Worm (Caenorhabditis elegans) whole organism, L3 larva: ENCODE measurements around the gene ppk-2.
A peak's percentile ranks its signal among the peaks of the same experiment; 100 is the strongest.
"Not testable (repeated sequence)": the region's sequence is repeated elsewhere in the genome, so short reads cannot be mapped to it uniquely, and the experiment has no call there.

Experiments
- R02D3.7 ChIP-seq: fragments of 150-350 bp; optimal IDR thresholded peaks from 2 replicates; lab custom pipeline; 2014; ENCODE audit warnings: missing biosample characterization, missing genetic modification characterization
- ZK546.5 ChIP-seq: sonication (generic microtip); optimal IDR thresholded peaks from 2 replicates; lab custom pipeline; 2017; ENCODE audit warnings: missing biosample characterization, missing genetic modification characterization
- aly-2 ChIP-seq: fragments of 150-350 bp; optimal IDR thresholded peaks from 2 replicates; lab custom pipeline; 2014; ENCODE audit warnings: missing biosample characterization, missing genetic modification characterization
- ceh-28 ChIP-seq: fragments of 150-350 bp; optimal IDR thresholded peaks from 2 replicates; lab custom pipeline; 2014; ENCODE audit warnings: missing biosample characterization, missing genetic modification reagents, missing genetic modification characterization
- ceh-82 ChIP-seq: fragments of 150-350 bp; optimal IDR thresholded peaks from 2 replicates; lab custom pipeline; 2014; ENCODE audit warnings: missing biosample characterization, missing genetic modification characterization
- ceh-9 ChIP-seq: sonication (generic microtip); optimal IDR thresholded peaks from 2 replicates; lab custom pipeline; 2018; ENCODE audit warnings: missing biosample characterization, missing genetic modification characterization
- daf-12 ChIP-seq: fragments of 150-350 bp; optimal IDR thresholded peaks from 2 replicates; lab custom pipeline; 2014; ENCODE audit warnings: missing biosample characterization, missing genetic modification reagents, missing genetic modification characterization
- egl-27 ChIP-seq: sonication (generic microtip); optimal IDR thresholded peaks from 4 replicates; lab custom pipeline; 2017; ENCODE audit warnings: missing biosample characterization, missing genetic modification reagents, missing genetic modification characterization
- egl-5 ChIP-seq: fragments of 150-350 bp; optimal IDR thresholded peaks from 2 replicates; lab custom pipeline; 2017; ENCODE audit warnings: missing biosample characterization, missing genetic modification reagents, missing genetic modification characterization, inconsistent platforms
- elt-1 ChIP-seq: fragments of 150-350 bp; optimal IDR thresholded peaks from 2 replicates; lab custom pipeline; 2014; ENCODE audit warnings: missing biosample characterization, missing genetic modification characterization
- elt-2 ChIP-seq: sonication (generic microtip); optimal IDR thresholded peaks from 2 replicates; lab custom pipeline; 2016; ENCODE audit warnings: missing genetic modification reagents, mild to moderate bottlenecking, missing genetic modification characterization, missing compliant biosample characterization
- elt-3 ChIP-seq, 3 experiments: fragments of 150-350 bp in 1 of 3; sonication (generic microtip) in 2 of 3; optimal IDR thresholded peaks; 2 replicates in 2 of 3; 4 replicates in 1 of 3; lab custom pipeline; 2014 to 2017; ENCODE audit warnings: missing biosample characterization in 3 of 3, missing genetic modification characterization in 3 of 3
- eor-1 ChIP-seq, 2 experiments: fragments of 150-350 bp; optimal IDR thresholded peaks; 2 replicates each; lab custom pipeline; 2014 to 2018; ENCODE audit warnings: missing biosample characterization in 2 of 2, missing genetic modification characterization in 2 of 2
- fkh-10 ChIP-seq: sonication (generic microtip); optimal IDR thresholded peaks from 2 replicates; lab custom pipeline; 2017; ENCODE audit warnings: missing biosample characterization, missing genetic modification reagents, missing genetic modification characterization
- hmg-11 ChIP-seq: sonication (generic microtip); optimal IDR thresholded peaks from 2 replicates; lab custom pipeline; 2016; ENCODE audit warnings: missing genetic modification characterization, missing compliant biosample characterization
- jun-1 ChIP-seq: fragments of 150-350 bp; optimal IDR thresholded peaks from 2 replicates; lab custom pipeline; 2014; ENCODE audit warnings: missing biosample characterization, missing genetic modification reagents, missing genetic modification characterization
- lin-39 ChIP-seq: fragments of 150-350 bp; optimal IDR thresholded peaks from 2 replicates; lab custom pipeline; 2018; ENCODE audit warnings: missing biosample characterization, missing genetic modification reagents, missing genetic modification characterization
- nfya-1 ChIP-seq: sonication (generic microtip); optimal IDR thresholded peaks from 2 replicates; lab custom pipeline; 2017; ENCODE audit warnings: missing genetic modification characterization, mild to moderate bottlenecking, missing compliant biosample characterization, antibody characterized with exemption, moderate library complexity; ENCODE audit not compliant: insufficient read depth
- nhr-11 ChIP-seq: fragments of 150-350 bp; optimal IDR thresholded peaks from 2 replicates; lab custom pipeline; 2014; ENCODE audit warnings: missing biosample characterization, missing genetic modification characterization
- nhr-12 ChIP-seq: fragments of 150-350 bp; optimal IDR thresholded peaks from 2 replicates; lab custom pipeline; 2014; ENCODE audit warnings: missing biosample characterization, missing genetic modification characterization
- nhr-23 ChIP-seq: fragments of 150-350 bp; optimal IDR thresholded peaks from 2 replicates; lab custom pipeline; 2014; ENCODE audit warnings: missing biosample characterization, missing genetic modification reagents, missing genetic modification characterization
- nhr-25 ChIP-seq: sonication (generic microtip); optimal IDR thresholded peaks from 2 replicates; lab custom pipeline; 2017; ENCODE audit warnings: missing biosample characterization, missing genetic modification characterization
- nhr-28 ChIP-seq: fragments of 150-350 bp; optimal IDR thresholded peaks from 2 replicates; lab custom pipeline; 2014; ENCODE audit warnings: missing biosample characterization, missing genetic modification characterization
- nhr-76 ChIP-seq: fragments of 150-350 bp; sonication (generic microtip); optimal IDR thresholded peaks from 5 replicates; lab custom pipeline; 2014; ENCODE audit warnings: missing biosample characterization, missing genetic modification characterization
- nhr-77 ChIP-seq: fragments of 150-350 bp; optimal IDR thresholded peaks from 2 replicates; lab custom pipeline; 2014; ENCODE audit warnings: missing biosample characterization, missing genetic modification characterization
- pha-4 ChIP-seq: fragments of 150-350 bp; optimal IDR thresholded peaks from 2 replicates; lab custom pipeline; 2014; ENCODE audit warnings: missing biosample characterization, missing genetic modification reagents, missing genetic modification characterization
- pqm-1 ChIP-seq: fragments of 150-350 bp; optimal IDR thresholded peaks from 2 replicates; lab custom pipeline; 2017; ENCODE audit warnings: missing biosample characterization, missing genetic modification characterization, inconsistent platforms
- sea-2 ChIP-seq: fragments of 150-350 bp; sonication (generic microtip); optimal IDR thresholded peaks from 4 replicates; lab custom pipeline; 2014; ENCODE audit warnings: missing biosample characterization, missing genetic modification reagents, missing genetic modification characterization
- skn-1 ChIP-seq: fragments of 150-350 bp; optimal IDR thresholded peaks from 2 replicates; lab custom pipeline; 2014; ENCODE audit warnings: missing biosample characterization, missing genetic modification characterization
- snpc-4 ChIP-seq: fragments of 150-350 bp; optimal IDR thresholded peaks from 2 replicates; lab custom pipeline; 2014; ENCODE audit warnings: missing biosample characterization, missing genetic modification characterization
- tbx-2 ChIP-seq: sonication (generic microtip); optimal IDR thresholded peaks from 2 replicates; lab custom pipeline; 2016; ENCODE audit warnings: mild to moderate bottlenecking, missing genetic modification characterization, missing compliant biosample characterization
- unc-62 ChIP-seq: fragments of 150-350 bp; sonication (generic microtip); optimal IDR thresholded peaks from 4 replicates; lab custom pipeline; 2014; ENCODE audit warnings: missing biosample characterization, missing genetic modification reagents, missing genetic modification characterization
- ztf-11 ChIP-seq: fragments of 150-350 bp; optimal IDR thresholded peaks from 2 replicates; lab custom pipeline; 2014; ENCODE audit warnings: missing biosample characterization, missing genetic modification characterization
- ztf-4 ChIP-seq: fragments of 150-350 bp; optimal IDR thresholded peaks from 2 replicates; lab custom pipeline; 2014; ENCODE audit warnings: missing biosample characterization, missing genetic modification characterization

Gene ppk-2

ce11 chrIII:2068248-2068647 is 33.8 kb upstream of the ppk-2 start, which contains the start of gene Y39A3A.3:
Gene Y39A3A.3, minus strand, starts transcription at chrIII:2068348.
- TF ChIP-seq ceh-9 (no peak), aly-2 (tag; lab: Kevin White, UChicago) (no peak), ztf-11 (tag; lab: Kevin White, UChicago) (no peak), nhr-25 (tag; lab: Kevin White, UChicago) (no peak), egl-27 (tag; lab: Kevin White, UChicago) (no peak), elt-2 (tag; lab: Kevin White, UChicago) (no peak), elt-1 (tag; lab: Kevin White, UChicago) (no peak), eor-1 (tag; optimal IDR thresholded peaks at IDR 0.05; lab: Kevin White, UChicago) (no peak), elt-3 (tag; optimal IDR thresholded peaks at IDR 0.05; lab: Kevin White, UChicago) (no peak), R02D3.7 (tag; lab: Kevin White, UChicago) (no peak), pqm-1 (no peak)

- TF ChIP-seq tbx-2 (tag; lab: Kevin White, UChicago), result no peak
- no peak for TF ChIP-seq R02D3.7 (tag; lab: Kevin White, UChicago)
- no peak for TF ChIP-seq nhr-12 (tag; lab: Kevin White, UChicago)
- TF ChIP-seq hmg-11 (tag; lab: Kevin White, UChicago), result no peak
- TF ChIP-seq ceh-9, result no peak
- no peak for TF ChIP-seq egl-5 (tag; lab: Kevin White, UChicago)
- no peak for TF ChIP-seq elt-1 (tag; lab: Kevin White, UChicago)
- no peak for TF ChIP-seq elt-3 (tag; optimal IDR thresholded peaks at IDR 0.05; lab: Kevin White, UChicago)
- no peak for TF ChIP-seq ceh-28 (tag; lab: Kevin White, UChicago)
- no peak for TF ChIP-seq egl-27 (tag; lab: Kevin White, UChicago)
- TF ChIP-seq eor-1 (tag; optimal IDR thresholded peaks at IDR 0.05; lab: Kevin White, UChicago), result no peak
- TF ChIP-seq unc-62 (GFP tag; lab: Kevin White, UChicago), result no peak
- no peak for TF ChIP-seq jun-1 (tag; lab: Kevin White, UChicago)
- no peak for TF ChIP-seq nhr-76 (tag; lab: Kevin White, UChicago)
- TF ChIP-seq ztf-4, result no peak
- TF ChIP-seq ceh-82 (tag; lab: Kevin White, UChicago), result no peak
- no peak for TF ChIP-seq nhr-23 (tag; lab: Kevin White, UChicago)
- no peak for TF ChIP-seq nhr-28 (tag; lab: Kevin White, UChicago)
- no peak for TF ChIP-seq lin-39 (tag; lab: Kevin White, UChicago)
- TF ChIP-seq fkh-10 (GFP tag; lab: Kevin White, UChicago), result no peak
- TF ChIP-seq, all 47 proteins: peak for 0
Measured at ce11 chrIII:2076546-2077134, 25.5 kb upstream of the ppk-2 start, which contains the start of gene Y39A3A.4. Gene Y39A3A.4, minus strand, starts transcription at chrIII:2076596.

ce11 chrIII:2082519-2082918 is 19.6 kb upstream of the ppk-2 start, which contains the start of gene cpt-3:
Gene cpt-3, plus strand, starts transcription at chrIII:2082819.
- not testable (repeated sequence) for TF ChIP-seq nhr-12, skn-1, jun-1 (tag; lab: Kevin White, UChicago)

- TF ChIP-seq pha-4 (tag; lab: Kevin White, UChicago) (no peak), jun-1 (tag; lab: Kevin White, UChicago) (no peak), ceh-82 (tag; lab: Kevin White, UChicago) (no peak), elt-1 (tag; lab: Kevin White, UChicago) (no peak), nhr-76 (tag; lab: Kevin White, UChicago) (no peak), nhr-77 (no peak), ZK546.5 (no peak), sea-2 (no peak), tbx-2 (tag; lab: Kevin White, UChicago) (no peak), snpc-4 (no peak), daf-12 (tag; lab: Kevin White, UChicago) (no peak), nhr-12 (tag; lab: Kevin White, UChicago) (no peak)
Measured at ce11 chrIII:2084829-2085228, 17.3 kb upstream of the ppk-2 start.

ce11 chrIII:2089453-2089852 is 12.6 kb upstream of the ppk-2 start:
- peak; percentile 57 for TF ChIP-seq nfya-1 (tag; lab: Kevin White, UChicago)
- TF ChIP-seq jun-1 (tag; lab: Kevin White, UChicago), result no peak
- no peak for TF ChIP-seq nhr-11 (tag; lab: Kevin White, UChicago)
- TF ChIP-seq unc-62 (GFP tag; lab: Kevin White, UChicago), result no peak
- no peak for TF ChIP-seq ztf-11 (tag; lab: Kevin White, UChicago)
- TF ChIP-seq hmg-11 (tag; lab: Kevin White, UChicago), result peak; percentile 70
- TF ChIP-seq eor-1 (tag; optimal IDR thresholded peaks at IDR 0.05; lab: Kevin White, UChicago), result no peak
- TF ChIP-seq skn-1 (tag; lab: Kevin White, UChicago), result no peak
- peak; percentile 71 for TF ChIP-seq pha-4 (tag; lab: Kevin White, UChicago)
- peak; percentile 44 for TF ChIP-seq elt-2 (tag; lab: Kevin White, UChicago)
- no peak for TF ChIP-seq nhr-12 (tag; lab: Kevin White, UChicago)
- no peak for TF ChIP-seq nhr-23 (tag; lab: Kevin White, UChicago)
